Fruit fly (Drosophila melanogaster): ENCODE measurements around the gene tal-3A.

tal-3A gene

dm6 chr3R:13796071-13796470, 16.8 kb upstream of the tal-3A start (continued):
- no peak for TF ChIP-seq CG4404 (GFP tag; IDR thresholded peaks at IDR 0.05)
- no peak for TF ChIP-seq CG1792 (GFP tag; optimal IDR thresholded peaks at IDR 0.05)
- no peak for TF ChIP-seq CG17912 (GFP tag; optimal IDR thresholded peaks at IDR 0.05)
- no peak for TF ChIP-seq CG7786 (GFP tag; optimal IDR thresholded peaks at IDR 0.05)
- no peak for TF ChIP-seq seq (GFP tag; IDR thresholded peaks at IDR 0.05)
- no peak for TF ChIP-seq Hr51 (GFP tag; optimal IDR thresholded peaks at IDR 0.05)
- TF ChIP-seq eve (GFP tag; optimal IDR thresholded peaks at IDR 0.05), result peak in 1 of 2 experiments; percentile 57
- TF ChIP-seq ATbp (GFP tag; optimal IDR thresholded peaks at IDR 0.05), result peak; percentile 45
- peak; percentile 54 for TF ChIP-seq Xrp1 (GFP tag; IDR thresholded peaks at IDR 0.05)
- no peak for TF ChIP-seq repo (GFP tag; optimal IDR thresholded peaks at IDR 0.05)
- TF ChIP-seq Hr78 (GFP tag; optimal IDR thresholded peaks at IDR 0.05), result no peak
- TF ChIP-seq sd (tag; optimal IDR thresholded peaks at IDR 0.05), result no peak
- TF ChIP-seq CG18262 (tag; optimal IDR thresholded peaks at IDR 0.05), result peak; percentile 69
- no peak for TF ChIP-seq ranshi (GFP tag; IDR thresholded peaks at IDR 0.05)
- no peak for TF ChIP-seq mld (GFP tag; IDR thresholded peaks at IDR 0.05; ENCODE audit: partially characterized antibody)
- no peak for TF ChIP-seq dimm (GFP tag; IDR thresholded peaks at IDR 0.05)
- peak; percentile 41 for TF ChIP-seq CG8359 (GFP tag; optimal IDR thresholded peaks at IDR 0.05; ENCODE audit: borderline replicate concordance)
- no peak for TF ChIP-seq tx (GFP tag; optimal IDR thresholded peaks at IDR 0.05)
- no peak for TF ChIP-seq bab2 (GFP tag; optimal IDR thresholded peaks at IDR 0.05)
- peak; percentile 30 for TF ChIP-seq Oli (tag; optimal IDR thresholded peaks at IDR 0.05)
- no peak for TF ChIP-seq dysf (GFP tag; IDR thresholded peaks at IDR 0.05)
- TF ChIP-seq YL-1 (GFP tag; optimal IDR thresholded peaks at IDR 0.05), result no peak
- TF ChIP-seq CG4424 (GFP tag; optimal IDR thresholded peaks at IDR 0.05), result peak; percentile 11
- no peak for TF ChIP-seq ems (GFP tag; optimal IDR thresholded peaks at IDR 0.05)
- peak; percentile 41 for TF ChIP-seq grau (tag; optimal IDR thresholded peaks at IDR 0.05)
- TF ChIP-seq sens (GFP tag), result peak; percentile 63
- TF ChIP-seq NfI (GFP tag; optimal IDR thresholded peaks at IDR 0.05), result no peak
- TF ChIP-seq E2f1 (GFP tag; IDR thresholded peaks at IDR 0.05), result no peak
- peak; percentile 39 for TF ChIP-seq CG10267 (tag; optimal IDR thresholded peaks at IDR 0.05)
- TF ChIP-seq chn (GFP tag; optimal IDR thresholded peaks at IDR 0.05), result no peak
- no peak for TF ChIP-seq Neu2 (GFP tag; optimal IDR thresholded peaks at IDR 0.05; ENCODE audit: borderline replicate concordance)
- TF ChIP-seq dmrt11E (tag; optimal IDR thresholded peaks at IDR 0.05), result peak; percentile 52
- peak; percentile 60 for TF ChIP-seq CG31441 (GFP tag; IDR thresholded peaks at IDR 0.05)
- TF ChIP-seq Camta (GFP tag; optimal IDR thresholded peaks at IDR 0.05), result no peak
- no peak for TF ChIP-seq ac (GFP tag; optimal IDR thresholded peaks at IDR 0.05)
- TF ChIP-seq toy (GFP tag; IDR thresholded peaks at IDR 0.05), result no peak
- no peak for TF ChIP-seq mam (GFP tag; optimal IDR thresholded peaks at IDR 0.05)
- no peak for TF ChIP-seq crc (GFP tag; optimal IDR thresholded peaks at IDR 0.05)
- no peak for TF ChIP-seq D (optimal IDR thresholded peaks at IDR 0.05)
- TF ChIP-seq D (GFP tag; optimal IDR thresholded peaks at IDR 0.05), result peak; percentile 48
- TF ChIP-seq Elba2 (GFP tag; optimal IDR thresholded peaks at IDR 0.05), result no peak
- TF ChIP-seq CTCF (GFP tag; optimal IDR thresholded peaks at IDR 0.05), result no peak
- TF ChIP-seq cad (GFP tag; optimal IDR thresholded peaks at IDR 0.05), result no peak
- no peak for TF ChIP-seq onecut (GFP tag; IDR thresholded peaks at IDR 0.05)
- TF ChIP-seq CG17186 (GFP tag; optimal IDR thresholded peaks at IDR 0.05), result no peak
- TF ChIP-seq CG4328 (GFP tag; optimal IDR thresholded peaks at IDR 0.05), result no peak
- TF ChIP-seq Jarid2 (GFP tag; optimal IDR thresholded peaks at IDR 0.05), result peak; percentile 12
- no peak for TF ChIP-seq insv (GFP tag; optimal IDR thresholded peaks at IDR 0.05)
- TF ChIP-seq pita (GFP tag; optimal IDR thresholded peaks at IDR 0.05), result no peak
- TF ChIP-seq Opbp (GFP tag; IDR thresholded peaks at IDR 0.05; ENCODE audit: partially characterized antibody), result no peak
- no peak for TF ChIP-seq NC2β (GFP tag; optimal IDR thresholded peaks at IDR 0.05)
- no peak for TF ChIP-seq CkIIα-i1 (GFP tag; IDR thresholded peaks at IDR 0.05)
- TF ChIP-seq CG30020 (tag; optimal IDR thresholded peaks at IDR 0.05), result no peak

Measured in whole organism, embryonic.